Fruit fly (Drosophila melanogaster) whole organism, prepupa: Measurements from ENCODE around the gene RNF220.

Source experiments
- CG10669 ChIP-seq: fragments of 200-800 bp; sonication (Bioruptor generic); optimal IDR thresholded peaks from 3 replicates; lab custom pipeline; 2018; ENCODE audit warnings: missing biosample characterization, mild to moderate bottlenecking, missing genetic modification characterization, moderate library complexity
- CG11294 ChIP-seq: fragments of 200-800 bp; sonication (Bioruptor generic); IDR thresholded peaks from 2 replicates; pipeline ENCODE4 v1.3.6; 2022; ENCODE audit warnings: missing biosample characterization, missing genetic modification characterization
- CG11902 ChIP-seq: fragments of 200-800 bp; sonication (Bioruptor generic); optimal IDR thresholded peaks from 3 replicates; lab custom pipeline; 2016; ENCODE audit warnings: missing biosample characterization, missing genetic modification characterization
- CG16779 ChIP-seq: fragments of 200-800 bp; sonication (Bioruptor generic); optimal IDR thresholded peaks from 3 replicates; lab custom pipeline; 2017; ENCODE audit warnings: missing biosample characterization, mild to moderate bottlenecking, missing genetic modification characterization
- CG3032 ChIP-seq: fragments of 200-800 bp; optimal IDR thresholded peaks from 2 replicates; lab custom pipeline; 2019; ENCODE audit warnings: missing biosample characterization, mild to moderate bottlenecking, missing genetic modification characterization, moderate library complexity
- CG32006 ChIP-seq: fragments of 200-800 bp; sonication (Bioruptor generic); optimal IDR thresholded peaks from 3 replicates; lab custom pipeline; 2017; ENCODE audit warnings: missing biosample characterization, mild to moderate bottlenecking, missing genetic modification characterization
- CG6163 ChIP-seq: fragments of 200-800 bp; sonication (Bioruptor generic); IDR thresholded peaks from 3 replicates; pipeline ENCODE4 v1.3.6; 2022; ENCODE audit warnings: missing biosample characterization, missing genetic modification characterization
- CG6276 ChIP-seq: fragments of 200-800 bp; sonication (Bioruptor generic); optimal IDR thresholded peaks from 2 replicates; lab custom pipeline; 2017; ENCODE audit warnings: missing biosample characterization, mild to moderate bottlenecking, missing genetic modification characterization
- CG6792 ChIP-seq: fragments of 200-800 bp; sonication (Bioruptor generic); optimal IDR thresholded peaks from 3 replicates; lab custom pipeline; 2016; ENCODE audit warnings: missing biosample characterization, missing genetic modification characterization
- CG6854 ChIP-seq: fragments of 200-800 bp; sonication (Bioruptor generic); optimal IDR thresholded peaks from 2 replicates; lab custom pipeline; 2017; ENCODE audit warnings: missing biosample characterization, mild to moderate bottlenecking, missing genetic modification characterization
- CG8119 ChIP-seq: fragments of 200-800 bp; sonication (Bioruptor generic); IDR thresholded peaks from 3 replicates; pipeline ENCODE4 v1.3.6; 2022; ENCODE audit warnings: missing biosample characterization, missing genetic modification characterization
- CG8319 ChIP-seq: fragments of 200-800 bp; sonication (Bioruptor generic); optimal IDR thresholded peaks from 3 replicates; lab custom pipeline; 2016; ENCODE audit warnings: missing biosample characterization, missing genetic modification characterization
- CG8632 ChIP-seq: fragments of 200-800 bp; sonication (Bioruptor generic); optimal IDR thresholded peaks from 3 replicates; lab custom pipeline; 2016; ENCODE audit warnings: missing biosample characterization, missing genetic modification characterization
- Eip75B ChIP-seq: fragments of 200-800 bp; sonication (Bioruptor generic); optimal IDR thresholded peaks from 3 replicates; lab custom pipeline; 2016; ENCODE audit warnings: missing biosample characterization, missing genetic modification characterization
- Ets21C ChIP-seq: fragments of 200-800 bp; sonication (Bioruptor generic); optimal IDR thresholded peaks from 3 replicates; lab custom pipeline; 2016; ENCODE audit warnings: missing biosample characterization, missing genetic modification characterization
- Hr38 ChIP-seq: sonication (Bioruptor generic); optimal IDR thresholded peaks from 2 replicates; lab custom pipeline; 2016; ENCODE audit warnings: missing biosample characterization, missing genetic modification characterization
- Hr39 ChIP-seq: fragments of 200-800 bp; sonication (Bioruptor generic); optimal IDR thresholded peaks from 2 replicates; lab custom pipeline; 2016; ENCODE audit warnings: missing biosample characterization, missing genetic modification characterization
- Lpt ChIP-seq: fragments of 200-800 bp; sonication (Bioruptor generic); optimal IDR thresholded peaks from 3 replicates; lab custom pipeline; 2016; ENCODE audit warnings: missing biosample characterization, missing genetic modification characterization
- OdsH ChIP-seq: fragments of 200-800 bp; sonication (Bioruptor generic); optimal IDR thresholded peaks from 3 replicates; lab custom pipeline; 2016; ENCODE audit warnings: missing biosample characterization, missing genetic modification characterization
- Sox14 ChIP-seq: fragments of 200-800 bp; sonication (Bioruptor generic); optimal IDR thresholded peaks from 3 replicates; lab custom pipeline; 2016; ENCODE audit warnings: missing biosample characterization, missing genetic modification characterization
- Sox15 ChIP-seq: fragments of 200-800 bp; sonication (Bioruptor generic); optimal IDR thresholded peaks from 3 replicates; lab custom pipeline; 2016; ENCODE audit warnings: missing biosample characterization, missing genetic modification characterization
- achi ChIP-seq: fragments of 200-800 bp; sonication (Bioruptor generic); optimal IDR thresholded peaks from 3 replicates; lab custom pipeline; 2016; ENCODE audit warnings: missing biosample characterization, missing genetic modification characterization
- acj6 ChIP-seq: fragments of 200-800 bp; sonication (Bioruptor generic); optimal IDR thresholded peaks from 3 replicates; lab custom pipeline; 2016; ENCODE audit warnings: missing biosample characterization, missing genetic modification characterization
- cyc ChIP-seq: fragments of 200-800 bp; sonication (Bioruptor generic); optimal IDR thresholded peaks from 3 replicates; lab custom pipeline; 2016; ENCODE audit warnings: missing biosample characterization, missing genetic modification characterization
- dac ChIP-seq: fragments of 200-800 bp; sonication (Bioruptor generic); optimal IDR thresholded peaks from 2 replicates; lab custom pipeline; 2017; ENCODE audit warnings: missing biosample characterization, mild to moderate bottlenecking, missing genetic modification characterization
- dsx ChIP-seq: fragments of 200-800 bp; optimal IDR thresholded peaks from 3 replicates; lab custom pipeline; 2019; ENCODE audit warnings: missing biosample characterization, mild to moderate bottlenecking, missing genetic modification characterization, moderate library complexity; ENCODE audit not compliant: poor library complexity, severe bottlenecking
- eg ChIP-seq: fragments of 200-800 bp; sonication (Bioruptor generic); IDR thresholded peaks from 3 replicates; pipeline ENCODE4 v1.3.6; 2022; ENCODE audit warnings: missing biosample characterization, missing genetic modification characterization
- esn ChIP-seq: fragments of 200-800 bp; sonication (Bioruptor generic); optimal IDR thresholded peaks from 2 replicates; lab custom pipeline; 2016; ENCODE audit warnings: missing biosample characterization, mild to moderate bottlenecking, missing genetic modification characterization, moderate library complexity
- fd59A ChIP-seq: fragments of 200-800 bp; sonication (Bioruptor generic); optimal IDR thresholded peaks from 2 replicates; lab custom pipeline; 2017; ENCODE audit warnings: missing biosample characterization, mild to moderate bottlenecking, missing genetic modification characterization, missing genetic modification reagents
- fd85E ChIP-seq: fragments of 200-800 bp; sonication (Bioruptor generic); optimal IDR thresholded peaks from 3 replicates; lab custom pipeline; 2016; ENCODE audit warnings: missing biosample characterization, missing genetic modification characterization
- fkh ChIP-seq: fragments of 200-800 bp; sonication (Bioruptor generic); optimal IDR thresholded peaks from 3 replicates; lab custom pipeline; 2017; ENCODE audit warnings: missing biosample characterization, mild to moderate bottlenecking, missing genetic modification characterization, moderate library complexity
- lz ChIP-seq: fragments of 200-800 bp; sonication (Bioruptor generic); optimal IDR thresholded peaks from 3 replicates; lab custom pipeline; 2016; ENCODE audit warnings: missing biosample characterization, missing genetic modification characterization
- net ChIP-seq: fragments of 200-800 bp; sonication (Bioruptor generic); optimal IDR thresholded peaks from 3 replicates; lab custom pipeline; 2016; ENCODE audit warnings: missing biosample characterization, missing genetic modification characterization
- pdm3 ChIP-seq: fragments of 200-800 bp; sonication (Bioruptor generic); optimal IDR thresholded peaks from 3 replicates; lab custom pipeline; 2016; ENCODE audit warnings: missing biosample characterization, missing genetic modification characterization
- svp ChIP-seq: fragments of 200-800 bp; sonication (Bioruptor generic); peaks from one replicate; lab custom pipeline; 2016; ENCODE audit warnings: missing biosample characterization, missing genetic modification characterization
- vri ChIP-seq: fragments of 200-800 bp; sonication (Bioruptor generic); optimal IDR thresholded peaks from 3 replicates; lab custom pipeline; 2016; ENCODE audit warnings: missing biosample characterization, mild to moderate bottlenecking, missing genetic modification characterization

The RNF220 gene

DNA sequence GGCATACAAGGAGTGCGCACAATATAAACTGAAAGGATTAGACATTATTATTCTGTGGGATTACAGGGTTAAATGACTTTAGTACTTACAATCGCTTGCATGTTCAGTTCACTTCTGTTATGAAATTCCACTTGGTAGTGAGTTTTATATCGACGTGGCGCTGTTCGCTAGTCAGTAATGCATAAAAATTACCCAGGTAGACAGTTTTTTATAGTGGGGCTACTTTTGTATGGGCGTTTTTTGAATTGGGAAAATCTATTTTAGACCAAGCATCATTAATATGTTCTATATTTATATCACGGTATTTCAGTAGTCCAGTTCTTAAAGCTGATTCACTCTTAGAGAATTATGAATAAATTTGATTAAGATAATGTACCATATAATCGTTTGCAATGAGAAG, 45.5 kb upstream of the RNF220 start, which contains the start of gene CG43095:
TSS of gene CG43095 (minus strand) at position 101 of the 400 bp plus-strand sequence.
- TF ChIP-seq Hr39 (no peak), vri (GFP tag; lab: Kevin White, UChicago) (no peak), CG3032 (tag; lab: Kevin White, UChicago) (no peak), CG8119 (no peak), dsx (GFP tag; lab: Kevin White, UChicago) (no peak), dac (no peak)

DNA sequence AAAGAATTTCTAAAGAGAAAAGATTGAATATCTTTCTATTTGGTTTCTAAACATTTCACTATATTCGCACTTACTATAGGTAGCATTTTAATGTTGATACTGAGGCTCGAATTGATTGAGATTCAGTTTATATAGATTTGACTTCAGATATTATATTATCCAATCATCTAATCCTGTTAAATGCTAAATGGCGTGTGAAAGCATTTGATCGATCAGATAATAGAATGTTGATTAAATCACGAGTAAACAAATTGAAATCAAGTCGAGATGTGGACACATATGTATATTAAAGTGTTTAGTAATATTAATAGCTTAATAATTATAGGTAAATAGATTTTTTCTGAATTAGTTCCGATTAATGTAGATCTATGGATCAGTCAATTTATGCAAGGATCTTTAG, 44.7 kb upstream of the RNF220 start, which contains the start of gene CG43094:
TSS of gene CG43094 (minus strand) at position 101 of the 400 bp plus-strand sequence.
- TF ChIP-seq fkh (GFP tag; lab: Kevin White, UChicago), result no peak
- TF ChIP-seq dsx (GFP tag; lab: Kevin White, UChicago), result no peak
- TF ChIP-seq acj6 (GFP tag; lab: Kevin White, UChicago), result no peak
- TF ChIP-seq CG6163 (GFP tag; lab: Robert Waterston, UW), result no peak
- TF ChIP-seq Eip75B (GFP tag; lab: Kevin White, UChicago), result no peak
- no peak for TF ChIP-seq CG6276 (GFP tag; lab: Kevin White, UChicago)
- TF ChIP-seq Sox15 (GFP tag; lab: Kevin White, UChicago), result no peak
- TF ChIP-seq Hr38 (GFP tag; lab: Kevin White, UChicago), result no peak
- TF ChIP-seq CG3032 (tag; lab: Kevin White, UChicago), result no peak
- no peak for TF ChIP-seq CG8319 (GFP tag; lab: Kevin White, UChicago)
- no peak for TF ChIP-seq esn (GFP tag; lab: Kevin White, UChicago)
- no peak for TF ChIP-seq svp (GFP tag; lab: Kevin White, UChicago)
- no peak for TF ChIP-seq cyc (GFP tag; lab: Kevin White, UChicago)
- TF ChIP-seq CG8632, result no peak
- TF ChIP-seq Sox14 (GFP tag; lab: Kevin White, UChicago), result no peak

DNA sequence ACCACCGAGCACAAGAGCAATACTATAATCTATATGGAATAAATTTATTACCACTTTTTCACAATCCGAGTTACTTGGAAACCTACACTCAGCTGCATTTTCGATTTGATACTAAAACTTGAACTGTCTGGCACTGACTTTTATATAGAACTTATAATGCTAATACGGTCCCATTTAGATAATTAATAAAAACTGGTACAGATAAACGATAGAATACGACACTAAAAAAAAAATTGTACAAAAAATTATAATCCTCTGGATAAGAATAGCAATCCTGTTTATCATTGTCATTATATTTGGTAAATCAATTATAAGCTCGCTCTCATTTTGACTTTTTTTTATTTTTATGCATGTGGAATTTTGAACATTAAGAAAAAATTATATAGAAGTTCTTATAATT, 44.0 kb upstream of the RNF220 start, which contains the start of gene CG43093:
TSS of gene CG43093 (minus strand) at position 101 of the 400 bp plus-strand sequence.
- TF ChIP-seq pdm3 (GFP tag; lab: Kevin White, UChicago) (no peak), CG11902 (GFP tag; lab: Kevin White, UChicago) (no peak), fkh (GFP tag; lab: Kevin White, UChicago) (no peak), acj6 (GFP tag; lab: Kevin White, UChicago) (no peak), Hr38 (GFP tag; lab: Kevin White, UChicago) (no peak), CG8319 (GFP tag; lab: Kevin White, UChicago) (no peak), CG6792 (GFP tag; lab: Kevin White, UChicago) (no peak)

DNA sequence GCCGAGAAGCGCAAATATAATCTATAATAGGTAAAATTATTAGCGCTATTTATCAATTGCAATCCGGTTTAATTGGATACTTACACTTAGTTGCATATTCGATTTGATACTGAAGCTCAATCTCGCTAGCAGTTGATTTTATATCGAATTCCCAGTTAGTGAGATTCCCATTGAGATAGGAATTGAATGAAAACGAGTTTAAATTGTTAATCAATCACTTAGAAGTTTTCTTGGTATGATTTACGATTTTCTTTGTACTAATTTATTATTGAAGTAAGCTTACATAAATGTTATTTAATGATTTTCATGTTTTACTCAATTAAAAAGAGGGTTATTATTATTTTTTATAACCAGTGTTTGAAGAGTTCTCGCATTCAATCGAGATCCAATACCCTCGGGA, 43.4 kb upstream of the RNF220 start, which contains the start of gene CG43092:
TSS of gene CG43092 (minus strand) at position 101 of the 400 bp plus-strand sequence.
- no peak for TF ChIP-seq Hr39
- no peak for TF ChIP-seq CG11294 (GFP tag; lab: Robert Waterston, UW)
- TF ChIP-seq svp (GFP tag; lab: Kevin White, UChicago), result no peak
- no peak for TF ChIP-seq CG32006 (GFP tag; lab: Kevin White, UChicago)
- TF ChIP-seq Hr38 (GFP tag; lab: Kevin White, UChicago), result no peak
- TF ChIP-seq CG6792 (GFP tag; lab: Kevin White, UChicago), result no peak
- no peak for TF ChIP-seq achi (GFP tag; lab: Kevin White, UChicago)
- TF ChIP-seq esn (GFP tag; lab: Kevin White, UChicago), result no peak
- TF ChIP-seq CG6163 (GFP tag; lab: Robert Waterston, UW), result no peak
- TF ChIP-seq Ets21C (GFP tag; lab: Kevin White, UChicago), result no peak
- no peak for TF ChIP-seq CG10669 (GFP tag; lab: Kevin White, UChicago)
- no peak for TF ChIP-seq dac
- TF ChIP-seq lz (GFP tag; lab: Kevin White, UChicago), result no peak
- TF ChIP-seq fkh (GFP tag; lab: Kevin White, UChicago), result no peak
- no peak for TF ChIP-seq fd85E

DNA sequence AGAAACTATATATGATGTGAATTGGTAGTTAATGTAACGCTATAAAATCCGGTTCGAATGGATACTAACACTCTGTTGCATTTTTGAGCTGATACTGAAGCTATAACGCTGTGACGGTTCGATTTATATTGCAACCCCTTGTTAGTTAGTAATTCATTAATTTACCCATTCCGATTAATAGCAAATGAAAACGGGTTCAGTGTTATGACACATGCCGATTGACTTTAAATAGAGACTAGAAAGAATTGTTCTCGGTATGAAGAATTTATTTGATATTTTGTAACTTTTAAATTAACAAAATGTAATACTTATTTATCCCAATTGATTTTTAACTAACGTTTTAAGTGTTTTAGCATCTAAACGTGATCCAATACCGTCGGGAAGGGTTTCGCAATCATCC, 42.4 kb upstream of the RNF220 start, which contains the start of gene CG43091:
TSS of gene CG43091 (minus strand) at position 101 of the 400 bp plus-strand sequence.
- TF ChIP-seq CG6854 (GFP tag; lab: Kevin White, UChicago) (no peak), Hr39 (no peak), CG16779 (no peak), Lpt (GFP tag; lab: Kevin White, UChicago) (no peak), fd59A (GFP tag; lab: Kevin White, UChicago) (no peak), CG3032 (tag; lab: Kevin White, UChicago) (no peak), net (GFP tag; lab: Kevin White, UChicago) (no peak), fd85E (no peak), OdsH (GFP tag; lab: Kevin White, UChicago) (no peak), eg (GFP tag; lab: Robert Waterston, UW) (no peak), CG10669 (GFP tag; lab: Kevin White, UChicago) (no peak), Sox14 (GFP tag; lab: Kevin White, UChicago) (no peak), achi (GFP tag; lab: Kevin White, UChicago) (no peak)
